Worm (Caenorhabditis elegans): ENCODE measurements around the gene T03E6.9.

The T03E6.9 gene

ce11 chrV:16591992-16592798 lies 8.3 kb downstream of the T03E6.9 start, which contains the start of gene srh-269 (continued):
- TF ChIP-seq unc-62 (GFP tag; optimal IDR thresholded peaks at IDR 0.05 in 1 of 2) = no peak
- no peak for TF ChIP-seq unc-62 (tag; optimal IDR thresholded peaks at IDR 0.05)
- peak; percentile 80 for TF ChIP-seq ctbp-1 (GFP tag; IDR thresholded peaks at IDR 0.05)
- TF ChIP-seq ceh-62 (tag; optimal IDR thresholded peaks at IDR 0.05) = no peak
- TF ChIP-seq php-3 (GFP tag; IDR thresholded peaks at IDR 0.05) = peak; percentile 80
- TF ChIP-seq daf-19 (GFP tag; conservative IDR thresholded peaks at IDR 0.05) = peak; percentile 86; the same call in 1 of the 2 replicates
- peak; percentile 69 for TF ChIP-seq spr-3 (GFP tag; optimal IDR thresholded peaks at IDR 0.05)
- no peak for TF ChIP-seq R02D3.7 (tag; optimal IDR thresholded peaks at IDR 0.05)
- TF ChIP-seq Y75B8A.6 (GFP tag; IDR thresholded peaks at IDR 0.05) = peak; percentile 93
- no peak for TF ChIP-seq unc-39 (tag; optimal IDR thresholded peaks at IDR 0.05)
- peak; percentile 90 for TF ChIP-seq mdt-29 (GFP tag; IDR thresholded peaks at IDR 0.05)
- peak in 1 of 2 experiments; percentile 71 for TF ChIP-seq hif-1 (tag; optimal IDR thresholded peaks at IDR 0.05)
- TF ChIP-seq lim-7 (GFP tag; IDR thresholded peaks at IDR 0.05) = peak; percentile 93
- no peak for TF ChIP-seq attf-4 (tag; optimal IDR thresholded peaks at IDR 0.05)
- peak; percentile 61 for TF ChIP-seq unc-130 (GFP tag; optimal IDR thresholded peaks at IDR 0.05)
- no peak for TF ChIP-seq zfp-2 (tag; optimal IDR thresholded peaks at IDR 0.05)
- TF ChIP-seq pqm-1 (tag; optimal IDR thresholded peaks at IDR 0.05) = no peak
- no peak for TF ChIP-seq aly-2 (tag; optimal IDR thresholded peaks at IDR 0.05)
- TF ChIP-seq nhr-76 (tag; optimal IDR thresholded peaks at IDR 0.05) = no peak
- TF ChIP-seq dmd-8 (GFP tag; IDR thresholded peaks at IDR 0.05) = peak; percentile 92
- TF ChIP-seq aha-1 (tag) = peak; percentile 93
- peak; percentile 96 for TF ChIP-seq vab-7 (GFP tag; IDR thresholded peaks at IDR 0.05)
- TF ChIP-seq lsy-2 (tag; optimal IDR thresholded peaks at IDR 0.05) = no peak
- TF ChIP-seq dmd-9 (GFP tag; IDR thresholded peaks at IDR 0.05) = peak; percentile 61; the same call in 1 of the 2 replicates
- TF ChIP-seq mxl-3 (GFP tag; optimal IDR thresholded peaks at IDR 0.05) = peak; percentile 59
- no peak for TF ChIP-seq ztf-7 (tag; optimal IDR thresholded peaks at IDR 0.05)
- no peak for TF ChIP-seq F37D6.2 (tag; optimal IDR thresholded peaks at IDR 0.05)
- TF ChIP-seq mdl-1 (tag; optimal IDR thresholded peaks at IDR 0.05) = no peak
- TF ChIP-seq sdz-12 (GFP tag; optimal IDR thresholded peaks at IDR 0.05) = peak; percentile 86
- peak; percentile 92 for TF ChIP-seq arid-1 (GFP tag; conservative IDR thresholded peaks at IDR 0.05)
- TF ChIP-seq snpc-1.2 (GFP tag; IDR thresholded peaks at IDR 0.05) = peak; percentile 88
- peak; percentile 83 for TF ChIP-seq dve-1 (tag; optimal IDR thresholded peaks at IDR 0.05; ENCODE audit: insufficient read depth)
- peak; percentile 81 for TF ChIP-seq nhr-41 (GFP tag; IDR thresholded peaks at IDR 0.05)
- TF ChIP-seq ztf-11 (tag; optimal IDR thresholded peaks at IDR 0.05) = no peak
- TF ChIP-seq fos-1 (tag; optimal IDR thresholded peaks at IDR 0.05) = no peak
- TF ChIP-seq nhr-48 (tag; optimal IDR thresholded peaks at IDR 0.05) = peak; percentile 55
- peak; percentile 77 for TF ChIP-seq nhr-102 (tag; optimal IDR thresholded peaks at IDR 0.05)
- TF ChIP-seq hmg-1.1 (GFP tag; IDR thresholded peaks at IDR 0.05) = peak; percentile 81
- no peak for TF ChIP-seq ceh-28 (tag; optimal IDR thresholded peaks at IDR 0.05)
- peak; percentile 75 for TF ChIP-seq spr-1 (tag; optimal IDR thresholded peaks at IDR 0.05)
- peak; percentile 89 for TF ChIP-seq madf-9 (GFP tag; conservative IDR thresholded peaks at IDR 0.05)
- peak; percentile 81 for TF ChIP-seq mes-2 (tag; optimal IDR thresholded peaks at IDR 0.05; ENCODE audit: poor library complexity, severe bottlenecking)
- peak; percentile 82 for TF ChIP-seq gei-8 (GFP tag; optimal IDR thresholded peaks at IDR 0.05)
- TF ChIP-seq daf-8 (GFP tag; IDR thresholded peaks at IDR 0.05) = 0 out of 2 replicates have a peak, but pooled peaks have one; percentile 37
- TF ChIP-seq T20F7.1 (GFP tag; optimal IDR thresholded peaks at IDR 0.05) = peak; percentile 50
- TF ChIP-seq nhr-10 (tag; optimal IDR thresholded peaks at IDR 0.05) = no peak
- TF ChIP-seq dmd-6 (GFP tag; IDR thresholded peaks at IDR 0.05) = peak; percentile 69
- peak; percentile 34 for TF ChIP-seq dpl-1 (GFP tag; optimal IDR thresholded peaks at IDR 0.05)
- 0 out of 2 replicates have a peak, but pooled peaks have one; percentile 75 for TF ChIP-seq Y105C5A.15 (GFP tag; IDR thresholded peaks at IDR 0.05)
- TF ChIP-seq lin-38 (GFP tag; IDR thresholded peaks at IDR 0.05) = no peak
